Comparison of ENCODE assay signal across 3 worm cellular contexts in the genomic region with DNA sequence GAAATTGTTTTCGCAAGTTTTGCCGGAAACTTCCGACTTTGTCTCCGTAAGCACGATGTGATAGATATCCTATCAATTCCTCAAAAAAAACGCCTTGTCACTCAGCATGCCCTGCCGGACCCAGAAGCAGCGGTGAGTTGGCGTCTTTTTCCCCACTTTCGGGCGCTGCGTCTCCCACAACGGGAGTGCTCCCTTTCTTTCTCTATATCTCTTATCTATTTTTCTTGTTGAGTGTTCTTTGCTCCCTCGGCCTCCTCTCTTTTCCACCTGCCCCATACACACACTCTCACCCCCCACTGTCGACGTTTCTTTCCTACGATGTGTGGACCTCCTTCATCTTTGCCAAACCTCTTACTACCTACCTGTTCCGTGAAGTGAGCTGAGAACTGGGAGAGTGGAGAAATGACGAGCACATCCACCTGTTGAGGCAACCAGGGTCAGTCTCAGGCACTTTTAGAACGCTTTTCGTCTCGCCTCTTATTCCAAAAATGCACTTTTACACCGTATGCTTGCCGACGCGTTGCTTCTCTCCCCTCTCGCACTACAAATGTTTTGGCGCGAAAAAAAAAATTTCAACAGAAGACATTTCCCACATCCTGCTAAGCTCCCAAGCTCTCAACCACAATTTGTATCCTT.
TF ChIP-seq lines count a peak whose summit lies in the region.

No protein-coding gene starts in this region.

TF ChIP-seq in whole organism, L2 larva, 48 proteins besides CTCF, POLR2A, EP300 and RAD21 (continued from another document):
- peak; percentile 60 for TF ChIP-seq ama-1 (optimal IDR thresholded peaks at IDR 0.05; lab: Kevin White, UChicago)
- no peak for TF ChIP-seq peb-1 (tag; optimal IDR thresholded peaks at IDR 0.05; lab: Kevin White, UChicago)
- peak; percentile 57 for TF ChIP-seq nhr-25 (tag; optimal IDR thresholded peaks at IDR 0.05; lab: Kevin White, UChicago)
- TF ChIP-seq nhr-237 (tag; optimal IDR thresholded peaks at IDR 0.05; lab: Kevin White, UChicago) = no peak
- no peak for TF ChIP-seq nhr-10 (tag; optimal IDR thresholded peaks at IDR 0.05; lab: Kevin White, UChicago)
- TF ChIP-seq ceh-16 (tag; optimal IDR thresholded peaks at IDR 0.05; lab: Kevin White, UChicago) = peak; percentile 61
- TF ChIP-seq nhr-23 (tag; optimal IDR thresholded peaks at IDR 0.05; lab: Kevin White, UChicago) = no peak
- TF ChIP-seq ztf-1 (GFP tag; conservative IDR thresholded peaks at IDR 0.05; lab: Robert Waterston, UW) = no peak
- peak; percentile 43 for TF ChIP-seq fos-1 (tag; optimal IDR thresholded peaks at IDR 0.05; lab: Kevin White, UChicago)
- no peak for TF ChIP-seq alr-1 (tag; optimal IDR thresholded peaks at IDR 0.05; lab: Kevin White, UChicago)
- TF ChIP-seq nhr-21 (tag; optimal IDR thresholded peaks at IDR 0.05; lab: Kevin White, UChicago) = peak; percentile 27
- TF ChIP-seq F13H6.1 (tag; optimal IDR thresholded peaks at IDR 0.05; lab: Kevin White, UChicago) = peak; percentile 91
- peak; percentile 93 for TF ChIP-seq sma-9 (GFP tag; optimal IDR thresholded peaks at IDR 0.05; lab: Kevin White, UChicago)
- TF ChIP-seq sma-9 (tag; optimal IDR thresholded peaks at IDR 0.05; lab: Kevin White, UChicago) = no peak
- TF ChIP-seq sem-4 (tag; optimal IDR thresholded peaks at IDR 0.05; lab: Kevin White, UChicago) = peak; percentile 87
- peak; percentile 2 for TF ChIP-seq ceh-82 (tag; optimal IDR thresholded peaks at IDR 0.05; lab: Kevin White, UChicago)
- TF ChIP-seq mdl-1 (tag; optimal IDR thresholded peaks at IDR 0.05; lab: Kevin White, UChicago) = peak; percentile 13 to 26
- peak; percentile 45 for TF ChIP-seq unc-39 (tag; optimal IDR thresholded peaks at IDR 0.05; lab: Kevin White, UChicago)
- no peak for TF ChIP-seq blmp-1 (tag; optimal IDR thresholded peaks at IDR 0.05; lab: Kevin White, UChicago; ENCODE audit: insufficient read depth)
- TF ChIP-seq ztf-4 (tag; optimal IDR thresholded peaks at IDR 0.05; lab: Kevin White, UChicago) = peak; percentile 75
- peak; percentile 24 for TF ChIP-seq skn-1 (tag; optimal IDR thresholded peaks at IDR 0.05; lab: Kevin White, UChicago)
- no peak for TF ChIP-seq mbf-1 (tag; optimal IDR thresholded peaks at IDR 0.05; lab: Kevin White, UChicago)
- peak; percentile 77 for TF ChIP-seq unc-55 (GFP tag; optimal IDR thresholded peaks at IDR 0.05; lab: Kevin White, UChicago)

TF ChIP-seq in whole organism, L4 larva, 104 proteins besides CTCF, POLR2A, EP300 and RAD21 (continued from another document and continues in another):
- TF ChIP-seq mes-2 (tag; optimal IDR thresholded peaks at IDR 0.05; lab: Kevin White, UChicago; ENCODE audit: poor library complexity, severe bottlenecking) = peak; percentile 50
- TF ChIP-seq lir-3 (tag; optimal IDR thresholded peaks at IDR 0.05; lab: Kevin White, UChicago) = no peak
- peak; percentile 46 for TF ChIP-seq spr-1 (tag; optimal IDR thresholded peaks at IDR 0.05; lab: Kevin White, UChicago)
- TF ChIP-seq ceh-62 (tag; optimal IDR thresholded peaks at IDR 0.05; lab: Kevin White, UChicago) = no peak
- no peak for TF ChIP-seq daf-19 (GFP tag; conservative IDR thresholded peaks at IDR 0.05; lab: Robert Waterston, UW)
- TF ChIP-seq gei-8 (GFP tag; optimal IDR thresholded peaks at IDR 0.05; lab: Kevin White, UChicago) = no peak
- peak; percentile 40; the same call in 1 of the 2 replicates for TF ChIP-seq snpc-1.2 (GFP tag; IDR thresholded peaks at IDR 0.05; lab: Robert Waterston, UW)
- TF ChIP-seq jun-1 (tag; optimal IDR thresholded peaks at IDR 0.05; lab: Kevin White, UChicago) = no peak
- TF ChIP-seq egl-43 (GFP tag; IDR thresholded peaks at IDR 0.05; lab: Robert Waterston, UW) = peak; percentile 74
- no peak for TF ChIP-seq unc-130 (GFP tag; optimal IDR thresholded peaks at IDR 0.05; lab: Kevin White, UChicago)
- TF ChIP-seq hlh-11 (tag; optimal IDR thresholded peaks at IDR 0.05; lab: Kevin White, UChicago) = peak; percentile 87
- no peak for TF ChIP-seq ztf-11 (tag; optimal IDR thresholded peaks at IDR 0.05; lab: Kevin White, UChicago)
- TF ChIP-seq daf-12 (tag; optimal IDR thresholded peaks at IDR 0.05; lab: Kevin White, UChicago) = no peak
- peak; percentile 40 for TF ChIP-seq ama-1 (optimal IDR thresholded peaks at IDR 0.05; lab: Kevin White, UChicago)
- no peak for TF ChIP-seq daf-8 (GFP tag; IDR thresholded peaks at IDR 0.05; lab: Robert Waterston, UW)
- peak; percentile 11 for TF ChIP-seq nhr-48 (tag; optimal IDR thresholded peaks at IDR 0.05; lab: Kevin White, UChicago)
- no peak for TF ChIP-seq snpc-4 (tag; optimal IDR thresholded peaks at IDR 0.05; lab: Kevin White, UChicago)
- peak; percentile 64 for TF ChIP-seq lin-38 (GFP tag; IDR thresholded peaks at IDR 0.05; lab: Robert Waterston, UW)
- no peak for TF ChIP-seq arid-1 (GFP tag; conservative IDR thresholded peaks at IDR 0.05; lab: Robert Waterston, UW)
- peak; percentile 57 for TF ChIP-seq nhr-28 (tag; optimal IDR thresholded peaks at IDR 0.05; lab: Kevin White, UChicago)
- no peak for TF ChIP-seq Y75B8A.6 (GFP tag; IDR thresholded peaks at IDR 0.05; lab: Robert Waterston, UW)
- TF ChIP-seq hmg-1.1 (GFP tag; IDR thresholded peaks at IDR 0.05; lab: Robert Waterston, UW) = peak; percentile 73
- TF ChIP-seq dmd-9 (GFP tag; IDR thresholded peaks at IDR 0.05; lab: Robert Waterston, UW) = no peak
- 0 out of 2 replicates have a peak, but pooled peaks have one; percentile 7 for TF ChIP-seq D1046.2 (GFP tag; IDR thresholded peaks at IDR 0.05; lab: Robert Waterston, UW)
- TF ChIP-seq tra-1 (GFP tag; IDR thresholded peaks at IDR 0.05; lab: Robert Waterston, UW) = peak; percentile 73
- TF ChIP-seq nhr-11 (tag; optimal IDR thresholded peaks at IDR 0.05; lab: Kevin White, UChicago) = peak; percentile 81
- TF ChIP-seq dpl-1 (GFP tag; optimal IDR thresholded peaks at IDR 0.05; lab: Kevin White, UChicago) = peak; percentile 28
- no peak for TF ChIP-seq sdz-12 (GFP tag; optimal IDR thresholded peaks at IDR 0.05; lab: Kevin White, UChicago)
- 0 out of 2 replicates have a peak, but pooled peaks have one; percentile 24 for TF ChIP-seq mdt-29 (GFP tag; IDR thresholded peaks at IDR 0.05; lab: Robert Waterston, UW)
- peak; percentile 45 for TF ChIP-seq dve-1 (tag; optimal IDR thresholded peaks at IDR 0.05; lab: Kevin White, UChicago; ENCODE audit: insufficient read depth)
- TF ChIP-seq vab-7 (GFP tag; IDR thresholded peaks at IDR 0.05; lab: Robert Waterston, UW) = no peak
- TF ChIP-seq attf-4 (tag; optimal IDR thresholded peaks at IDR 0.05; lab: Kevin White, UChicago) = no peak
- peak; percentile 59 for TF ChIP-seq nhr-77 (tag; optimal IDR thresholded peaks at IDR 0.05; lab: Kevin White, UChicago)
- TF ChIP-seq nhr-25 (tag; optimal IDR thresholded peaks at IDR 0.05; lab: Kevin White, UChicago; ENCODE audit: borderline replicate concordance, insufficient read depth) = peak; percentile 47
- no peak for TF ChIP-seq fkh-10 (GFP tag; optimal IDR thresholded peaks at IDR 0.05; lab: Kevin White, UChicago)
- TF ChIP-seq T26A8.4 (GFP tag; IDR thresholded peaks at IDR 0.05; lab: Robert Waterston, UW) = peak; percentile 70; the same call in 1 of the 2 replicates
- TF ChIP-seq lin-15B (tag; optimal IDR thresholded peaks at IDR 0.05; lab: Kevin White, UChicago) = no peak
- TF ChIP-seq dmd-6 (GFP tag; IDR thresholded peaks at IDR 0.05; lab: Robert Waterston, UW) = peak; percentile 85
- 0 out of 2 replicates have a peak, but pooled peaks have one; percentile 19 for TF ChIP-seq zfp-3 (GFP tag; conservative IDR thresholded peaks at IDR 0.05; lab: Robert Waterston, UW)
- TF ChIP-seq zip-2 (tag; optimal IDR thresholded peaks at IDR 0.05; lab: Kevin White, UChicago) = no peak
- TF ChIP-seq ceh-82 (tag; optimal IDR thresholded peaks at IDR 0.05; lab: Kevin White, UChicago) = no peak
- no peak for TF ChIP-seq madf-5 (GFP tag; IDR thresholded peaks at IDR 0.05; lab: Robert Waterston, UW)
- no peak for TF ChIP-seq zip-11 (GFP tag; IDR thresholded peaks at IDR 0.05; lab: Robert Waterston, UW)
- peak in 1 of 2 experiments; percentile 90 for TF ChIP-seq hif-1 (tag; optimal IDR thresholded peaks at IDR 0.05; lab: Kevin White, UChicago)
- no peak for TF ChIP-seq ztf-7 (tag; optimal IDR thresholded peaks at IDR 0.05; lab: Kevin White, UChicago)
- no peak for TF ChIP-seq ces-1 (GFP tag; optimal IDR thresholded peaks at IDR 0.05; lab: Kevin White, UChicago)
- peak; percentile 37 to 72 for TF ChIP-seq lsy-2 (tag; optimal IDR thresholded peaks at IDR 0.05; lab: Kevin White, UChicago)
- TF ChIP-seq mdl-1 (tag; optimal IDR thresholded peaks at IDR 0.05; lab: Kevin White, UChicago) = peak; percentile 7 to 59
- TF ChIP-seq set-16 (GFP tag; IDR thresholded peaks at IDR 0.05; lab: Robert Waterston, UW) = peak; percentile 69
- peak; percentile 47; the same call in 1 of the 2 replicates for TF ChIP-seq pha-4 (GFP tag; IDR thresholded peaks at IDR 0.05; lab: Robert Waterston, UW)
- no peak for TF ChIP-seq pha-4 (tag; optimal IDR thresholded peaks at IDR 0.05; lab: Kevin White, UChicago)

TF ChIP-seq in whole organism, late embryonic, 69 proteins besides CTCF, POLR2A, EP300 and RAD21 (continued from another document):
- TF ChIP-seq sdc-2 (tag; optimal IDR thresholded peaks at IDR 0.05; lab: Kevin White, UChicago) (no peak), unc-55 (GFP tag; optimal IDR thresholded peaks at IDR 0.05; lab: Kevin White, UChicago) (peak; percentile 90), ttx-3 (tag; optimal IDR thresholded peaks at IDR 0.05; lab: Kevin White, UChicago) (no peak), K09A11.1 (tag; optimal IDR thresholded peaks at IDR 0.05; lab: Kevin White, UChicago; ENCODE audit: insufficient read depth) (no peak), lim-6 (tag; optimal IDR thresholded peaks at IDR 0.05; lab: Kevin White, UChicago) (no peak), ama-1 (optimal IDR thresholded peaks at IDR 0.05; lab: Kevin White, UChicago) (no peak), ceh-19 (GFP tag; optimal IDR thresholded peaks at IDR 0.05; lab: Kevin White, UChicago) (no peak), gmeb-2 (tag; optimal IDR thresholded peaks at IDR 0.05; lab: Kevin White, UChicago) (no peak), pqm-1 (tag; optimal IDR thresholded peaks at IDR 0.05; lab: Kevin White, UChicago) (no peak), elt-4 (tag; optimal IDR thresholded peaks at IDR 0.05; lab: Kevin White, UChicago) (no peak), K02D7.2 (tag; optimal IDR thresholded peaks at IDR 0.05; lab: Kevin White, UChicago) (no peak), dmd-4 (tag; optimal IDR thresholded peaks at IDR 0.05; lab: Kevin White, UChicago; ENCODE audit: borderline replicate concordance) (no peak), hlh-6 (tag; optimal IDR thresholded peaks at IDR 0.05; lab: Kevin White, UChicago) (no peak), ceh-2 (tag; optimal IDR thresholded peaks at IDR 0.05; lab: Kevin White, UChicago) (no peak), unc-3 (GFP tag; conservative IDR thresholded peaks at IDR 0.05; lab: Robert Waterston, UW) (no peak), unc-3 (tag; optimal IDR thresholded peaks at IDR 0.05; lab: Kevin White, UChicago) (no peak), pros-1 (tag; optimal IDR thresholded peaks at IDR 0.05; lab: Kevin White, UChicago) (no peak), nhr-232 (tag; optimal IDR thresholded peaks at IDR 0.05; lab: Kevin White, UChicago) (no peak), eyg-1 (tag; optimal IDR thresholded peaks at IDR 0.05; lab: Kevin White, UChicago) (no peak), pag-3 (tag; optimal IDR thresholded peaks at IDR 0.05; lab: Kevin White, UChicago; ENCODE audit: borderline replicate concordance) (no peak), hlh-30 (tag; optimal IDR thresholded peaks at IDR 0.05; lab: Kevin White, UChicago; ENCODE audit: insufficient read depth) (no peak), ceh-24 (tag; optimal IDR thresholded peaks at IDR 0.05; lab: Kevin White, UChicago) (no peak), ceh-45 (GFP tag; IDR thresholded peaks at IDR 0.05; lab: Robert Waterston, UW) (no peak), sox-2 (GFP tag; IDR thresholded peaks at IDR 0.05; lab: Robert Waterston, UW) (no peak), tbx-7 (tag; optimal IDR thresholded peaks at IDR 0.05; lab: Kevin White, UChicago) (no peak), pha-2 (tag; optimal IDR thresholded peaks at IDR 0.05; lab: Kevin White, UChicago) (no peak), pax-1 (tag; optimal IDR thresholded peaks at IDR 0.05; lab: Kevin White, UChicago) (no peak), fax-1 (tag; optimal IDR thresholded peaks at IDR 0.05; lab: Kevin White, UChicago) (no peak), ref-2 (tag; optimal IDR thresholded peaks at IDR 0.05; lab: Kevin White, UChicago) (peak; percentile 14), ceh-22 (tag; optimal IDR thresholded peaks at IDR 0.05; lab: Kevin White, UChicago) (no peak), sox-4 (tag; optimal IDR thresholded peaks at IDR 0.05; lab: Kevin White, UChicago) (no peak), ets-4 (tag; optimal IDR thresholded peaks at IDR 0.05; lab: Kevin White, UChicago) (no peak), pat-9 (tag; optimal IDR thresholded peaks at IDR 0.05; lab: Kevin White, UChicago) (no peak), ztf-16 (tag; optimal IDR thresholded peaks at IDR 0.05; lab: Kevin White, UChicago) (no peak), hlh-13 (GFP tag; optimal IDR thresholded peaks at IDR 0.05; lab: Kevin White, UChicago) (no peak), elt-2 (tag; optimal IDR thresholded peaks at IDR 0.05; lab: Kevin White, UChicago) (peak; percentile 10), C38D4.7 (GFP tag; optimal IDR thresholded peaks at IDR 0.05; lab: Kevin White, UChicago) (no peak), ceh-14 (tag; optimal IDR thresholded peaks at IDR 0.05; lab: Kevin White, UChicago) (peak; percentile 6), hlh-15 (tag; optimal IDR thresholded peaks at IDR 0.05; lab: Kevin White, UChicago) (no peak), odd-2 (tag; optimal IDR thresholded peaks at IDR 0.05; lab: Kevin White, UChicago) (no peak), unc-86 (tag; optimal IDR thresholded peaks at IDR 0.05; lab: Kevin White, UChicago) (no peak), ahr-1 (tag; optimal IDR thresholded peaks at IDR 0.05; lab: Kevin White, UChicago) (no peak), fkh-6 (tag; optimal IDR thresholded peaks at IDR 0.05; lab: Kevin White, UChicago) (no peak), F13H6.1 (tag; optimal IDR thresholded peaks at IDR 0.05; lab: Kevin White, UChicago) (peak; percentile 51), fkh-10 (GFP tag; optimal IDR thresholded peaks at IDR 0.05; lab: Kevin White, UChicago) (no peak), lin-11 (tag; optimal IDR thresholded peaks at IDR 0.05; lab: Kevin White, UChicago) (no peak)
TF ChIP-seq in whole organism, late embryonic: peak in this region for 14.
